Worm (Caenorhabditis elegans) whole organism, mixed stage, embryonic: ENCODE results near the gene kcc-1.

ENCODE experiments used
- ceh-43 ChIP-seq: fragments of 200-800 bp; sonication (Bioruptor generic); optimal IDR thresholded peaks from 2 replicates; lab custom pipeline; 2018; ENCODE audit warnings: mild to moderate bottlenecking, missing genetic modification characterization, moderate library complexity, missing compliant biosample characterization
- ceh-83 ChIP-seq: fragments of 200-800 bp; sonication (Bioruptor generic); optimal IDR thresholded peaks from 2 replicates; lab custom pipeline; 2018; ENCODE audit warnings: mild to moderate bottlenecking, missing genetic modification characterization, missing compliant biosample characterization
- ham-2 ChIP-seq: fragments of 200-800 bp; sonication (Bioruptor generic); optimal IDR thresholded peaks from 2 replicates; lab custom pipeline; 2018; ENCODE audit warnings: mild to moderate bottlenecking, missing genetic modification characterization, missing compliant biosample characterization
- lsy-2 ChIP-seq: fragments of 150-350 bp; optimal IDR thresholded peaks from 2 replicates; lab custom pipeline; 2014; ENCODE audit warnings: missing biosample characterization, missing genetic modification characterization
- nhr-28 ChIP-seq: fragments of 150-350 bp; optimal IDR thresholded peaks from 2 replicates; lab custom pipeline; 2014; ENCODE audit warnings: missing biosample characterization, missing genetic modification characterization
- nhr-76 ChIP-seq: sonication (generic microtip); optimal IDR thresholded peaks from 2 replicates; lab custom pipeline; 2017; ENCODE audit warnings: missing biosample characterization, missing genetic modification characterization
- ztf-11 ChIP-seq: fragments of 150-350 bp; optimal IDR thresholded peaks from 2 replicates; lab custom pipeline; 2014; ENCODE audit warnings: missing biosample characterization, missing genetic modification characterization

- TF ChIP-seq lsy-2: no peak
- TF ChIP-seq ztf-11 (tag; lab: Kevin White, UChicago): no peak
- no peak for TF ChIP-seq ceh-43 (GFP tag; lab: Kevin White, UChicago)
- no peak for TF ChIP-seq nhr-28
- TF ChIP-seq ceh-83: no peak
- no peak for TF ChIP-seq nhr-76 (tag; lab: Kevin White, UChicago)
- TF ChIP-seq ham-2 (GFP tag; lab: Kevin White, UChicago): no peak
Observed at ce11 chrIV:7173489-7173888, 32.6 kb upstream of the kcc-1 start, which contains the start of gene str-1.
